Worm (Caenorhabditis elegans): ENCODE results near the gene F54D8.6.

- TF ChIP-seq zag-1 (tag; optimal IDR thresholded peaks at IDR 0.05) (no peak), ceh-82 (tag; optimal IDR thresholded peaks at IDR 0.05) (peak in 1 of 3 experiments; percentile 11), efl-3 (GFP tag; optimal IDR thresholded peaks at IDR 0.05) (no peak), snpc-4 (tag; optimal IDR thresholded peaks at IDR 0.05) (peak; percentile 53), ama-1 (optimal IDR thresholded peaks at IDR 0.05) (no peak), lin-39 (tag; optimal IDR thresholded peaks at IDR 0.05) (no peak), C04F5.9 (tag; optimal IDR thresholded peaks at IDR 0.05) (peak; percentile 13), blmp-1 (tag; optimal IDR thresholded peaks at IDR 0.05) (peak; percentile 44), egl-13 (tag; optimal IDR thresholded peaks at IDR 0.05) (no peak)
Measured at ce11 chrIII:5078062-5078461, 24.7 kb upstream of the F54D8.6 start.

Data from whole organism, L1 larva.